Fruit fly (Drosophila melanogaster) S2 (cell line): ENCODE data around the gene CG3625.

Source experiments
- CG8478 ChIP-seq: fragments of >200 bp; optimal IDR thresholded peaks from 2 replicates; lab custom pipeline; 2018
- CTCF ChIP-seq, 2 experiments: fragments of >200 bp; optimal IDR thresholded peaks; 2 replicates each; lab custom pipeline; 2018

dm6 chr2L:300006-300405 is 8.4 kb upstream of the CG3625 start:
- TF ChIP-seq CG8478 (lab: Kevin White, UChicago) (no peak), CTCF (optimal IDR thresholded peaks at IDR 0.05; lab: Kevin White, UChicago) (no peak)
